Worm (Caenorhabditis elegans): Measurements from ENCODE around the gene sre-24.

Gene sre-24

DNA sequence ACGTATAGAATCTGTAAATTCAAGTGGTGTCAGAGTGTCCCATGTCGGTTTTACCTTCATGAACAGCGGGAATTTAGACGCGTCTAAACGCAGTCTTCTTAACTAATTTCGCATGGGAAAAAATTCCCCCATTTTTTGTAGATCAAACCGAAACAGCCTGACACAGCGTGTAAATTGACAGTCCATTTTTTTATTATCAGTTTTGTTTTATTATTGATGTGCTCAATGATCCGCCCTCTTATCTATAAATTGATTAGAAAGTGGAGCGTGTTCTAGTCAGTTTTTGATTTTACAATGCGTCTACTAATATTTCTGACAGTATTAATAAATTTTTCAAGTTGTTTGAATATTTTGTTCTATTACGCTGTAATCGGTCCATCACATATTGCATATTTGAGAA is 35.4 kb upstream of the sre-24 start, which contains the start of gene ugt-53:
ugt-53 (plus strand) TSS at position 273 of the 400 bp plus-strand sequence.
- TF ChIP-seq hlh-1 (tag; optimal IDR thresholded peaks at IDR 0.05): no peak
- TF ChIP-seq nhr-237 (tag; optimal IDR thresholded peaks at IDR 0.05): no peak
- no peak for TF ChIP-seq ces-1 (GFP tag; optimal IDR thresholded peaks at IDR 0.05)
- TF ChIP-seq ham-2 (GFP tag; optimal IDR thresholded peaks at IDR 0.05): no peak
- no peak for TF ChIP-seq cnd-1 (tag; optimal IDR thresholded peaks at IDR 0.05)
- TF ChIP-seq bed-3 (GFP tag; optimal IDR thresholded peaks at IDR 0.05): no peak
- no peak for TF ChIP-seq unc-120 (tag; optimal IDR thresholded peaks at IDR 0.05; ENCODE audit: poor library complexity, severe bottlenecking)

DNA sequence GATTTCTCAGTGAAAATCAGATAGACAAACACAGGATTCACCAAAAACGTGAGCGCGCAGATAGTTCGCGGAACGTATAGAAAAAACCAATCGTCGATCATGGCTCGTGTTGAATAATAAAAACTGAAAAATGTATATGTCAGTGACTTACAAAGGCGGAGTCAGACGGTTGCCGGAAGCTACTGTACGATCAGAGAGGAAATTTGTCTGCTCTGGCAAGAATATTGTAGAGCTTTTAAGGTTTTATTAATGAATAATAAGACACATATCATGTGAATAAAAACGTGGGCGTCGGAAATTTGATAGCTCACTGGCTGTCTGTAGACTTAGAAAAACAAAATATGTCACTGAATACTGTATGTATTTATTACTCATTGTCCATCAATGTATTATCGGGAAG is 29.0 kb upstream of the sre-24 start, which contains the start of gene srj-57:
srj-57 (minus strand) TSS at position 101 of the 400 bp plus-strand sequence.
- TF ChIP-seq M03D4.4 (tag; optimal IDR thresholded peaks at IDR 0.05) (no peak), lin-13 (tag; optimal IDR thresholded peaks at IDR 0.05) (no peak)

DNA sequence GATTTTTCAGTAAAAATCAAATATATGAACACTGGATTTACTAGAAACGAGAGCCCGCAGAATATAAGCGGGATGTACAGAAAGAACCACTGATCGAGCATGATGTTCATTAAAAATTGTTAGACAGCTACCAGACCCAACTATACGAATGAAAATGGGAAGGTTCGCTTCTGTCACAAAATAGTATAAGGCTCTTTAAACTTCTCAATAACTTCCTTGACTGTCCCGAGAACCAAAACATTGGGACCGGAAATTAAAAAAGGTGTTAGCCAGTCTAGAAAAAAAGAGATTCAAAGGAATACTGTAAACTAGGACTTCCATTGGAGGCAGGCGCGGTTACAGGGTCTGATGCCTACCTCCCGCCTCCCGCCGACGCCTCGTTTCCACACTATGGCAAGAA is 26.7 kb upstream of the sre-24 start, which contains the start of gene srj-55:
srj-55 (minus strand) TSS at position 101 of the 400 bp plus-strand sequence.
- TF ChIP-seq lin-32 (GFP tag; optimal IDR thresholded peaks at IDR 0.05) (no peak), nhr-28 (tag; optimal IDR thresholded peaks at IDR 0.05) (no peak), M03D4.4 (tag; optimal IDR thresholded peaks at IDR 0.05) (no peak), mab-5 (tag; optimal IDR thresholded peaks at IDR 0.05) (no peak), bed-3 (GFP tag; optimal IDR thresholded peaks at IDR 0.05) (no peak), zip-8 (tag; optimal IDR thresholded peaks at IDR 0.05) (no peak), unc-62 (GFP tag; optimal IDR thresholded peaks at IDR 0.05) (no peak), drap-1 (GFP tag; optimal IDR thresholded peaks at IDR 0.05) (no peak), nhr-12 (tag; optimal IDR thresholded peaks at IDR 0.05) (no peak), elt-3 (tag; optimal IDR thresholded peaks at IDR 0.05) (no peak), lin-13 (tag; optimal IDR thresholded peaks at IDR 0.05) (no peak), unc-120 (tag; optimal IDR thresholded peaks at IDR 0.05; ENCODE audit: poor library complexity, severe bottlenecking) (no peak), ceh-43 (GFP tag; optimal IDR thresholded peaks at IDR 0.05) (no peak), sptf-1 (tag; optimal IDR thresholded peaks at IDR 0.05) (no peak), pha-4 (tag; optimal IDR thresholded peaks at IDR 0.05) (no peak), tbx-8 (GFP tag; optimal IDR thresholded peaks at IDR 0.05) (no peak)

DNA sequence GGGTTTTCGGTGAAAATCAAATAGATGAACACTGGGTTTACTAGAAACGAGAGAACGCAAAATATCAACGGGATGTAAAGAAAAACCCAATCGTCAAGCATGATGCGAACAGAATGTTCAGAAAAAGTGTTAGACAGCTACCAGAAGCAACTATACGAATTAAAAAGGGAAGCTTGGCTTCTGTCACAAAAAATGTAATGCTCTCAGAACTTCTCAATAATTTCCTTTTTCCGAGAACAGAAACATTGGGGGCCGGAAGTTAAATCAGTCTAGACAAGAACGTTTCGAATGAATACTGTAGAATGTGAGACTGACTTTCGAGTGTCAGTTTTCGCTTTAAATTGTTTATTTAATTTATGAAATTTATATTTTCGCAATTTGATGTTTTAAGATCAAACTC is 24.8 kb upstream of the sre-24 start, which contains the start of gene srj-54:
srj-54 (minus strand) TSS at position 101 of the 400 bp plus-strand sequence.
- TF ChIP-seq nhr-76 (tag; optimal IDR thresholded peaks at IDR 0.05): no peak
- TF ChIP-seq cnd-1 (tag; optimal IDR thresholded peaks at IDR 0.05): no peak
- no peak for TF ChIP-seq pha-4 (tag; optimal IDR thresholded peaks at IDR 0.05)
- TF ChIP-seq ceh-83 (GFP tag; optimal IDR thresholded peaks at IDR 0.05): no peak
- no peak for TF ChIP-seq blmp-1 (tag; optimal IDR thresholded peaks at IDR 0.05)
- no peak for TF ChIP-seq zip-8 (tag; optimal IDR thresholded peaks at IDR 0.05)
- no peak for TF ChIP-seq drap-1 (GFP tag; optimal IDR thresholded peaks at IDR 0.05)
- TF ChIP-seq unc-62 (GFP tag; optimal IDR thresholded peaks at IDR 0.05): no peak
- no peak for TF ChIP-seq ceh-39 (tag; optimal IDR thresholded peaks at IDR 0.05)
- TF ChIP-seq nhr-28 (tag; optimal IDR thresholded peaks at IDR 0.05): no peak
- TF ChIP-seq lin-13 (tag; optimal IDR thresholded peaks at IDR 0.05): no peak
- TF ChIP-seq nhr-237 (tag; optimal IDR thresholded peaks at IDR 0.05): no peak
- TF ChIP-seq ham-2 (GFP tag; optimal IDR thresholded peaks at IDR 0.05): no peak

DNA sequence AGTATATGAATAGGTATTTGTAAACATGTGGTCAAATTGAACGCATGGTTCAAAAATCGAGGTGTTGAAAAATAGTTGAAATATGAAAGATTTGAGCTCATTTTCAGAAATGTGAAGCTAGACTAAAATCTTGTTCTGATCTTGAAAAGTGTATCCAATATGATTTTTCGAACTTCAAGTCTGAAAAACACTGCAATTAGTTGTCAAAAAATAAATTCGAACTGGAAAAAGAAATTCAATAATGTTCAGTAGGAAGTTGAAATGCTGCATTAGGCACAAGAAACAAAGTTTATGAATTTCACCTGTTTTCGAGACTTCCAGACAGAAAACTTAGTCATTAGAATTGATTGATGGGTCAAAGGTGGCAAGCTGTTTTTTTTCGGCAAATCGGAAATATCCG is 23.0 kb upstream of the sre-24 start, which contains the start of gene srh-270:
srh-270 (minus strand) TSS at position 101 of the 400 bp plus-strand sequence.
- TF ChIP-seq mab-5 (tag; optimal IDR thresholded peaks at IDR 0.05) (no peak), nhr-28 (tag; optimal IDR thresholded peaks at IDR 0.05) (no peak), ceh-39 (tag; optimal IDR thresholded peaks at IDR 0.05) (no peak), elt-1 (tag; optimal IDR thresholded peaks at IDR 0.05; ENCODE audit: borderline replicate concordance, insufficient read depth) (no peak), unc-39 (tag; optimal IDR thresholded peaks at IDR 0.05) (no peak), nhr-76 (tag; optimal IDR thresholded peaks at IDR 0.05) (no peak)

DNA sequence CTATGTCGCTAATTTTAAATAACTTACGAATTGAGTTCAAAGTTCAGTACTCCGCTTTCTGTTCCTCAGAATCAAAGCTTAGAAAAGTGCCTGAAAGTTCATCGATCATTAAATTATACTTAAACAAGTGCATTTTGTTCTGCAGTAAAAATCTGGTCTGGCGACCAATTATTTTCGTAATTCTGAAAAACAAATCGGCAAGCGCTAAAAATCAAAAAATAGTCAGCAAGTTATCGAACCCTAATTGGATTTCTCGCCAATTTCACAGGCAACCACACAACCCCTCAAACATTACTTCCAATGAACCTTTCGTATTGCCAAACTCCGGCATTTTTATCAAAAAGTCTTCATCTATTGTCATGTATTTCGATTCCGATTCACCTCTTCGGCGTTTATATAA is 21.5 kb upstream of the sre-24 start, which contains the start of gene srh-272:
srh-272 (plus strand) TSS at position 301 of the 400 bp plus-strand sequence.
- TF ChIP-seq hlh-1 (tag; optimal IDR thresholded peaks at IDR 0.05): no peak
- TF ChIP-seq unc-39 (tag; optimal IDR thresholded peaks at IDR 0.05): no peak
- no peak for TF ChIP-seq drap-1 (GFP tag; optimal IDR thresholded peaks at IDR 0.05)
- no peak for TF ChIP-seq nhr-12 (tag; optimal IDR thresholded peaks at IDR 0.05)
- no peak for TF ChIP-seq unc-120 (tag; optimal IDR thresholded peaks at IDR 0.05; ENCODE audit: poor library complexity, severe bottlenecking)
- no peak for TF ChIP-seq bed-3 (GFP tag; optimal IDR thresholded peaks at IDR 0.05)
- TF ChIP-seq pha-4 (tag; optimal IDR thresholded peaks at IDR 0.05): no peak
- no peak for TF ChIP-seq cnd-1 (tag; optimal IDR thresholded peaks at IDR 0.05)
- no peak for TF ChIP-seq M03D4.4 (tag; optimal IDR thresholded peaks at IDR 0.05)
- TF ChIP-seq snpc-4 (tag; optimal IDR thresholded peaks at IDR 0.05): no peak
- TF ChIP-seq unc-62 (GFP tag; optimal IDR thresholded peaks at IDR 0.05): no peak
- TF ChIP-seq ceh-43 (GFP tag; optimal IDR thresholded peaks at IDR 0.05): no peak
- no peak for TF ChIP-seq elt-1 (tag; optimal IDR thresholded peaks at IDR 0.05; ENCODE audit: borderline replicate concordance, insufficient read depth)
- TF ChIP-seq mep-1 (tag; optimal IDR thresholded peaks at IDR 0.05): no peak
- TF ChIP-seq lsy-2 (tag; optimal IDR thresholded peaks at IDR 0.05): no peak
- TF ChIP-seq lin-13 (tag; optimal IDR thresholded peaks at IDR 0.05): no peak
- TF ChIP-seq nhr-2 (tag; optimal IDR thresholded peaks at IDR 0.05): no peak
